Worm (Caenorhabditis elegans) whole organism, L2 larva: ENCODE measurements around the gene srj-6.

Experiments
- C34F6.9 ChIP-seq: fragments of 150-350 bp; optimal IDR thresholded peaks from 2 replicates; lab custom pipeline; 2014; ENCODE audit warnings: missing biosample characterization, missing genetic modification characterization
- R02D3.7 ChIP-seq: fragments of 150-350 bp; optimal IDR thresholded peaks from 2 replicates; lab custom pipeline; 2014; ENCODE audit warnings: missing biosample characterization, missing genetic modification characterization
- ZK546.5 ChIP-seq: sonication (generic microtip); optimal IDR thresholded peaks from 2 replicates; lab custom pipeline; 2017; ENCODE audit warnings: missing biosample characterization, missing genetic modification characterization
- aly-2 ChIP-seq: fragments of 150-350 bp; optimal IDR thresholded peaks from 2 replicates; lab custom pipeline; 2014; ENCODE audit warnings: missing biosample characterization, missing genetic modification characterization
- ama-1 ChIP-seq: fragments of 150-350 bp; optimal IDR thresholded peaks from 2 replicates; lab custom pipeline; 2018; ENCODE audit warnings: inconsistent platforms
- blmp-1 ChIP-seq: sonication (generic microtip); optimal IDR thresholded peaks from 2 replicates; lab custom pipeline; 2017; ENCODE audit warnings: missing genetic modification characterization, mild to moderate bottlenecking, missing compliant biosample characterization, antibody characterized with exemption, moderate library complexity; ENCODE audit not compliant: insufficient read depth
- ceh-16 ChIP-seq: fragments of 150-350 bp; optimal IDR thresholded peaks from 2 replicates; lab custom pipeline; 2014; ENCODE audit warnings: missing biosample characterization, missing genetic modification characterization
- ceh-82 ChIP-seq: fragments of 150-350 bp; optimal IDR thresholded peaks from 2 replicates; lab custom pipeline; 2014; ENCODE audit warnings: missing biosample characterization, missing genetic modification characterization
- dmd-4 ChIP-seq: sonication (generic microtip); optimal IDR thresholded peaks from 2 replicates; lab custom pipeline; 2017; ENCODE audit warnings: missing biosample characterization, missing genetic modification characterization
- elt-1 ChIP-seq: fragments of 150-350 bp; optimal IDR thresholded peaks from 2 replicates; lab custom pipeline; 2014; ENCODE audit warnings: missing biosample characterization, missing genetic modification characterization
- elt-3 ChIP-seq: sonication (generic microtip); optimal IDR thresholded peaks from 2 replicates; lab custom pipeline; 2017; ENCODE audit warnings: missing biosample characterization, missing genetic modification characterization
- fos-1 ChIP-seq: fragments of 150-350 bp; optimal IDR thresholded peaks from 2 replicates; lab custom pipeline; 2014; ENCODE audit warnings: missing biosample characterization, missing genetic modification characterization
- gmeb-1 ChIP-seq: fragments of 150-350 bp; optimal IDR thresholded peaks from 2 replicates; lab custom pipeline; 2014; ENCODE audit warnings: missing biosample characterization, missing genetic modification characterization
- lin-11 ChIP-seq: fragments of 150-350 bp; sonication (generic microtip); optimal IDR thresholded peaks from 2 replicates; lab custom pipeline; 2014; ENCODE audit warnings: missing biosample characterization, missing genetic modification characterization, inconsistent platforms, mixed read lengths
- lin-39 ChIP-seq: fragments of 150-350 bp; optimal IDR thresholded peaks from 2 replicates; lab custom pipeline; 2014; ENCODE audit warnings: missing biosample characterization, missing genetic modification reagents, missing genetic modification characterization
- mbf-1 ChIP-seq: sonication (generic microtip); optimal IDR thresholded peaks from 2 replicates; lab custom pipeline; 2017; ENCODE audit warnings: missing biosample characterization, missing genetic modification characterization
- mdl-1 ChIP-seq, 2 experiments: fragments of 150-350 bp in 1 of 2; sonication (generic microtip) in 1 of 2; optimal IDR thresholded peaks; 2 replicates each; lab custom pipeline; 2017; ENCODE audit warnings: missing biosample characterization in 2 of 2, missing genetic modification characterization in 2 of 2
- nhr-10 ChIP-seq: sonication (generic microtip); optimal IDR thresholded peaks from 2 replicates; lab custom pipeline; 2017; ENCODE audit warnings: missing biosample characterization, missing genetic modification characterization
- nhr-129 ChIP-seq: fragments of 150-350 bp; optimal IDR thresholded peaks from 2 replicates; lab custom pipeline; 2014; ENCODE audit warnings: missing biosample characterization, missing genetic modification characterization
- nhr-21 ChIP-seq: fragments of 150-350 bp; optimal IDR thresholded peaks from 2 replicates; lab custom pipeline; 2014; ENCODE audit warnings: missing biosample characterization, missing genetic modification characterization
- nhr-237 ChIP-seq: fragments of 150-350 bp; optimal IDR thresholded peaks from 2 replicates; lab custom pipeline; 2014; ENCODE audit warnings: missing biosample characterization, missing genetic modification characterization
- nhr-25 ChIP-seq: fragments of 150-350 bp; sonication (generic microtip); optimal IDR thresholded peaks from 3 replicates; lab custom pipeline; 2014; ENCODE audit warnings: missing biosample characterization, missing genetic modification characterization
- nhr-6 ChIP-seq: fragments of 150-350 bp; optimal IDR thresholded peaks from 2 replicates; lab custom pipeline; 2014; ENCODE audit warnings: missing biosample characterization, missing genetic modification characterization
- nhr-77 ChIP-seq: fragments of 150-350 bp; optimal IDR thresholded peaks from 2 replicates; lab custom pipeline; 2014; ENCODE audit warnings: missing biosample characterization, missing genetic modification characterization
- peb-1 ChIP-seq: fragments of 150-350 bp; optimal IDR thresholded peaks from 2 replicates; lab custom pipeline; 2014; ENCODE audit warnings: missing biosample characterization, missing genetic modification characterization
- skn-1 ChIP-seq: sonication (generic microtip); optimal IDR thresholded peaks from 2 replicates; lab custom pipeline; 2017; ENCODE audit warnings: missing biosample characterization, missing genetic modification characterization
- sma-9 ChIP-seq, 2 experiments: fragments of 150-350 bp in 1 of 2; sonication (generic microtip) in 1 of 2; optimal IDR thresholded peaks; 2 replicates each; lab custom pipeline; 2014 to 2016; ENCODE audit warnings: missing genetic modification characterization in 2 of 2, mild to moderate bottlenecking in 1 of 2, missing biosample characterization in 1 of 2, missing compliant biosample characterization in 1 of 2, missing genetic modification reagents in 1 of 2, moderate library complexity in 1 of 2
- snpc-4 ChIP-seq: fragments of 150-350 bp; optimal IDR thresholded peaks from 2 replicates; lab custom pipeline; 2014; ENCODE audit warnings: missing biosample characterization, missing genetic modification characterization
- unc-62 ChIP-seq: fragments of 150-350 bp; optimal IDR thresholded peaks from 2 replicates; lab custom pipeline; 2014; ENCODE audit warnings: missing biosample characterization, missing genetic modification reagents, missing genetic modification characterization
- zag-1 ChIP-seq: fragments of 150-350 bp; optimal IDR thresholded peaks from 2 replicates; lab custom pipeline; 2014; ENCODE audit warnings: missing biosample characterization, missing genetic modification characterization
- ztf-1 ChIP-seq: fragments of 200-800 bp; sonication (Bioruptor generic); conservative IDR thresholded peaks from 2 replicates; pipeline ENCODE4 v1.3.6; 2022; ENCODE audit warnings: missing genetic modification characterization, missing compliant biosample characterization
- ztf-4 ChIP-seq: fragments of 150-350 bp; optimal IDR thresholded peaks from 2 replicates; lab custom pipeline; 2014; ENCODE audit warnings: missing biosample characterization, missing genetic modification characterization

The srj-6 gene

DNA sequence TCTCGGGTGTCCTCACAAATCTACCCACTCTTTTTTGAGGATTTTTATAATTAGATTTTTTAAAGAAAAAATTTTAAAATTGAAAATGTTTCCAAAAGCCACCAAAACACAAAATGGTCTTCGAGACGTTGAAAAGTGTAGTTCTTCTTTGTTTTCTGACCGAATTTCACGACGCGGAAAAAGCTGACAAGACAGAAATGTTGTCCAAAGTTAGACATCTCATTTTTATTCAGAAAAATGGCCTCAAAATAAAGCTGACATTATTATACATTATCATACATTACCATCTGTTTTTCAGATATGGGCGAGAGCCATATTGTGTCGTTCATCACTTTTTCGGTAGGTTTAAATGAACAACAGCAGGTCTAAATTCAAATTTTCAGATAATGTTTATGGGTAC lies 25.4 kb upstream of the srj-6 start, which contains the start of gene srx-22:
Gene srx-22, plus strand, starts transcription at position 301 of the 400 bp plus-strand sequence.
- TF ChIP-seq gmeb-1 (tag; lab: Kevin White, UChicago), result no peak
- TF ChIP-seq mdl-1 (tag; optimal IDR thresholded peaks at IDR 0.05; lab: Kevin White, UChicago), result no peak
- TF ChIP-seq R02D3.7 (tag; lab: Kevin White, UChicago), result no peak
- TF ChIP-seq ZK546.5 (tag; lab: Kevin White, UChicago), result no peak
- TF ChIP-seq fos-1, result no peak
- no peak for TF ChIP-seq aly-2
- TF ChIP-seq snpc-4 (tag; lab: Kevin White, UChicago), result no peak
- TF ChIP-seq ceh-82 (tag; lab: Kevin White, UChicago), result no peak
- no peak for TF ChIP-seq nhr-129 (tag; lab: Kevin White, UChicago)
- TF ChIP-seq zag-1 (tag; lab: Kevin White, UChicago), result no peak
- TF ChIP-seq nhr-237, result no peak
- TF ChIP-seq ztf-1 (GFP tag; lab: Robert Waterston, UW), result no peak
- no peak for TF ChIP-seq nhr-6
- no peak for TF ChIP-seq unc-62 (GFP tag; lab: Kevin White, UChicago)
- TF ChIP-seq, all 48 proteins: peak for 0

- TF ChIP-seq elt-1 (tag; lab: Kevin White, UChicago), result no peak
- no peak for TF ChIP-seq nhr-6
- TF ChIP-seq fos-1, result peak; percentile 70
- TF ChIP-seq nhr-25 (tag; lab: Kevin White, UChicago), result peak; percentile 42
Measured at ce11 chrV:676550-677084, 22.3 kb upstream of the srj-6 start, which contains the start of the genes fbxa-72 and srx-21. Gene fbxa-72 (minus strand): TSS chrV:676753. Gene srx-21 (plus strand): TSS chrV:677034.

ce11 chrV:676090-676489 lies 21.8 kb upstream of the srj-6 start:
- no peak for TF ChIP-seq nhr-77 (tag; lab: Kevin White, UChicago)
- TF ChIP-seq snpc-4 (tag; lab: Kevin White, UChicago), result peak; percentile 38

ce11 chrV:674213-674612 lies 19.9 kb upstream of the srj-6 start, which contains the start of gene sru-25:
Gene sru-25 (minus strand): TSS chrV:674313.
- TF ChIP-seq nhr-237, result no peak
- no peak for TF ChIP-seq sma-9 (GFP tag; optimal IDR thresholded peaks at IDR 0.05; lab: Kevin White, UChicago)
- no peak for TF ChIP-seq sma-9 (tag; optimal IDR thresholded peaks at IDR 0.05; lab: Kevin White, UChicago)
- TF ChIP-seq peb-1, result no peak
- TF ChIP-seq blmp-1 (tag; lab: Kevin White, UChicago), result no peak
- TF ChIP-seq ZK546.5 (tag; lab: Kevin White, UChicago), result no peak
- TF ChIP-seq nhr-10 (tag; lab: Kevin White, UChicago), result no peak
- TF ChIP-seq elt-1 (tag; lab: Kevin White, UChicago), result no peak
- no peak for TF ChIP-seq elt-3 (tag; lab: Kevin White, UChicago)
- no peak for TF ChIP-seq lin-11
- TF ChIP-seq ama-1, result no peak
- TF ChIP-seq dmd-4 (tag; lab: Kevin White, UChicago), result no peak
- no peak for TF ChIP-seq fos-1
- TF ChIP-seq zag-1 (tag; lab: Kevin White, UChicago), result no peak
- TF ChIP-seq nhr-21 (tag; lab: Kevin White, UChicago), result no peak
- TF ChIP-seq C34F6.9 (tag; lab: Kevin White, UChicago), result no peak
- TF ChIP-seq mdl-1 (tag; optimal IDR thresholded peaks at IDR 0.05; lab: Kevin White, UChicago), result no peak
- no peak for TF ChIP-seq mbf-1 (tag; lab: Kevin White, UChicago)
- TF ChIP-seq ztf-1 (GFP tag; lab: Robert Waterston, UW), result no peak
- no peak for TF ChIP-seq skn-1 (tag; lab: Kevin White, UChicago)

DNA sequence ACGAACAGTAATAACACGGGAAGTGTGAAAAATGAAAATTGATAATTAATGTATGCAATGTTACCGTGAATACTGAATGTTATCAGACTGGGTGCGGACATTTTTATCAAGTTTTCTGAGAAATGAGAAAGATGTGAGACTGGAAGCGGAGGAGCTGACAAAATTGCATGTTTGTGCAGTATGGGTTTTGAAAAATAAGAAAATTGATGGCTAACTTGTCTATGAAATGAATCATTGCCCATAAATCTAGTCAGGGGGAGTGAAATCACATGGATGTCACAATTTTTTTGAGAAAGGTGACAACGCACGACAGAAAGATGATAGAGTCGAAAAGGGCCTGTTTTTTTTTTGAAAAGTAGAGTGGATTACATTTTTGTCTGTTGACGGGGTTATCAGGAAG lies 17.0 kb upstream of the srj-6 start, which contains the start of gene sru-24:
Gene sru-24, minus strand, starts transcription at position 101 of the 400 bp plus-strand sequence.
- TF ChIP-seq ceh-82 (tag; lab: Kevin White, UChicago) (no peak), lin-39 (tag; lab: Kevin White, UChicago) (no peak), mdl-1 (tag; optimal IDR thresholded peaks at IDR 0.05; lab: Kevin White, UChicago) (no peak), fos-1 (no peak), lin-11 (no peak), zag-1 (tag; lab: Kevin White, UChicago) (no peak), ztf-4 (tag; lab: Kevin White, UChicago) (no peak), ama-1 (no peak), ceh-16 (tag; lab: Kevin White, UChicago) (no peak), ztf-1 (GFP tag; lab: Robert Waterston, UW) (no peak), elt-1 (tag; lab: Kevin White, UChicago) (no peak)
